Worm (Caenorhabditis elegans): ENCODE measurements around the gene taf-6.1.

taf-6.1 gene

DNA sequence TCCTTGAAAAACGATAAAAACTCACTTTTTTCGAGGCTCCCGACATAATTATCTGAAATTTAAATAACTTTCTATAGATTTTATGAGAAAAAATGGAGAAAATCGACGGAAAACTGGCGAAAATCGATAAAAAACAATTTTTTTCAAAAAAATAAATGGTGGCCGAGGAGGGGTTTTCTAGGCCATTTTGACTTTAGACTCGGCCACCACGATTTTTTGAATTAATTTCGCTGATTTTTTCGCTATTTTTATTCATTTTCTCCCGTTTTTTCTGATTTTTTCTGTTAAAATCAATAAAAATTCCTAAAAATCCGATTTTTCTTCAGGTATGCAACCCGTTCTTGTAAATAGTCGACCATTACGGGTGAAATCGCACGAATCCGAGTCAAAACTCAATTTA lies 4.6 kb upstream of the taf-6.1 start, which contains the start of the genes sut-1 and eri-3 (continued):
- TF ChIP-seq nfyb-1 (GFP tag; IDR thresholded peaks at IDR 0.05) (no peak), F49E8.2 (tag; optimal IDR thresholded peaks at IDR 0.05; ENCODE audit: insufficient read depth) (no peak)

DNA sequence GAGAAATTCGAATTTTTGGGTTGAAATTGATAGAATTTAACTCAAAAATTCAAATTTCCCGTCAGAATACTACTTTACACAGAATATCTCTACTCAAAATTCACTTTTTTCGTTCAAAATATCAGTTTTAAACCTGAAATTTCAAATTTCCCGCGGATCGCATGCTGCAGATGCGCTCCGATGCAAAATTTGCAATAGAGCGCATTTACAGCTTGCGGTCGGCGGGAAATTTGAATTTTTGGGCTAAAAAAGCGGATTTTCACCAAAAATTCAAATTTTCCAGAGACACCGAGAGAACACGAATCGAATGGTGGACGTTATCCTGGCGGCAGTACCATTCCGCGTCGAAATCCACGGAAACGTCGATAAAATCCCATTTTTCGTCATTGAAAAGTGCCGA lies 3.0 kb upstream of the taf-6.1 start:
- TF ChIP-seq lin-54 (GFP tag; optimal IDR thresholded peaks at IDR 0.05) (peak; percentile 26), lin-35 (GFP tag; optimal IDR thresholded peaks at IDR 0.05) (no peak), mcd-1 (GFP tag; IDR thresholded peaks at IDR 0.05) (peak; percentile 70)

DNA sequence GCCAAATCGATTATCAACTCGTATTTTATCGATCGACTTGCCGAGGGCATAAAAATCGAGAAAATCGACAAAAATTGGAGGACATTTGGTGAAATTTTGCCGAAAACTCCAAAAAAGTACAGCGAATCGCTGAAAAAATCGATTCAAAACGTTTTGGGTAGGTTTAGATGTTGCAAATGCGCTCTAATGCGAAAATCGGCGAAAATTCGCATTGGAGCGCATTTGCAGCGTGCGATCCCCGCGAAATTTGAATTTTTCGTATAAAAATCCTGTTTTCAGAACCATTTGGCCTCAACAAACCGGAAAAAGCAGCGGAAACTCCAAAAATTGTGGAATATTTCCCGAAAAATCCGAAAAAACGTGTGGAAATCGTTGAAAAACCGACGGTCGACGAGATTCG lies 1.3 kb upstream of the taf-6.1 start:
- no peak for TF ChIP-seq F52B5.7 (tag; optimal IDR thresholded peaks at IDR 0.05)
- TF ChIP-seq Y56A3A.18 (GFP tag; IDR thresholded peaks at IDR 0.05): no peak
- TF ChIP-seq atf-7 (tag; optimal IDR thresholded peaks at IDR 0.05): no peak
- TF ChIP-seq mcd-1 (GFP tag; IDR thresholded peaks at IDR 0.05): peak; percentile 64
- no peak for TF ChIP-seq dpff-1 (tag; optimal IDR thresholded peaks at IDR 0.05)
- no peak for TF ChIP-seq ztf-3 (GFP tag; optimal IDR thresholded peaks at IDR 0.05)

ce11 chrII:1130241-1130640 lies 2.5 kb downstream of the taf-6.1 start:
- TF ChIP-seq ets-4 (GFP tag; optimal IDR thresholded peaks at IDR 0.05) (no peak), efl-1 (GFP tag; optimal IDR thresholded peaks at IDR 0.05) (peak; percentile 38), mel-28 (tag; optimal IDR thresholded peaks at IDR 0.05; ENCODE audit: borderline replicate concordance) (no peak), madf-8 (GFP tag; conservative IDR thresholded peaks at IDR 0.05) (no peak), egl-18 (GFP tag; IDR thresholded peaks at IDR 0.05) (no peak), him-1 (tag; optimal IDR thresholded peaks at IDR 0.05) (no peak), attf-3 (GFP tag; conservative IDR thresholded peaks at IDR 0.05) (no peak), mcd-1 (GFP tag; IDR thresholded peaks at IDR 0.05) (peak; percentile 91), madf-6 (GFP tag; IDR thresholded peaks at IDR 0.05) (0 out of 2 replicates have a peak, but pooled peaks have one; percentile 11), hrde-1 (tag; optimal IDR thresholded peaks at IDR 0.05; ENCODE audit: borderline replicate concordance) (no peak), bed-1 (GFP tag; IDR thresholded peaks at IDR 0.05) (no peak), F55B11.4 (tag; optimal IDR thresholded peaks at IDR 0.05; ENCODE audit: borderline replicate concordance, insufficient read depth) (no peak), lin-54 (GFP tag; optimal IDR thresholded peaks at IDR 0.05) (peak; percentile 75), hmg-20 (GFP tag; IDR thresholded peaks at IDR 0.05) (no peak), repo-1 (tag; optimal IDR thresholded peaks at IDR 0.05) (no peak), let-526 (GFP tag; IDR thresholded peaks at IDR 0.05) (no peak), snpc-1.3 (tag; optimal IDR thresholded peaks at IDR 0.05; ENCODE audit: insufficient read depth) (no peak), tbx-9 (tag; optimal IDR thresholded peaks at IDR 0.05; ENCODE audit: borderline replicate concordance) (no peak), B0336.3 (GFP tag; IDR thresholded peaks at IDR 0.05) (no peak), zfh-2 (GFP tag; conservative IDR thresholded peaks at IDR 0.05) (no peak), Y67H2A.10 (GFP tag; conservative IDR thresholded peaks at IDR 0.05) (no peak), D2030.7 (GFP tag; IDR thresholded peaks at IDR 0.05) (peak; percentile 43; the same call in 1 of the 2 replicates), lsl-1 (GFP tag; optimal IDR thresholded peaks at IDR 0.05) (peak; percentile 21), unc-62 (GFP tag; optimal IDR thresholded peaks at IDR 0.05) (no peak)

ce11 chrII:1131367-1131766 lies 3.6 kb downstream of the taf-6.1 start:
- TF ChIP-seq mcd-1 (GFP tag; IDR thresholded peaks at IDR 0.05) (peak; percentile 78), T26A5.8 (tag; optimal IDR thresholded peaks at IDR 0.05) (no peak), unc-130 (GFP tag; optimal IDR thresholded peaks at IDR 0.05) (no peak), hrde-1 (tag; optimal IDR thresholded peaks at IDR 0.05; ENCODE audit: borderline replicate concordance) (no peak), nhr-27 (tag; optimal IDR thresholded peaks at IDR 0.05) (no peak), D2030.7 (GFP tag; IDR thresholded peaks at IDR 0.05) (0 out of 2 replicates have a peak, but pooled peaks have one; percentile 9), nfyb-1 (GFP tag; IDR thresholded peaks at IDR 0.05) (no peak), fkh-3 (tag; optimal IDR thresholded peaks at IDR 0.05) (no peak), aptf-3 (GFP tag; IDR thresholded peaks at IDR 0.05) (no peak), Y56A3A.18 (GFP tag; IDR thresholded peaks at IDR 0.05) (peak; percentile 8; the same call in 1 of the 2 replicates), sptf-2 (GFP tag; optimal IDR thresholded peaks at IDR 0.05) (no peak)
